Fruit fly (Drosophila melanogaster) whole organism, embryonic: ENCODE data around the gene Sfp78E.

ENCODE experiments used
- B-H2 ChIP-seq: fragments of 200-800 bp; sonication (Bioruptor generic); optimal IDR thresholded peaks from 2 replicates; lab custom pipeline; 2018; ENCODE audit warnings: missing biosample characterization, mild to moderate bottlenecking, missing genetic modification characterization
- Bdp1 ChIP-seq: fragments of 200-800 bp; sonication (Bioruptor generic); optimal IDR thresholded peaks from 3 replicates; lab custom pipeline; 2016; ENCODE audit warnings: missing biosample characterization, missing genetic modification characterization
- CG1024 ChIP-seq: fragments of 200-800 bp; sonication (Bioruptor generic); IDR thresholded peaks from 2 replicates; pipeline ENCODE4 v1.3.6; 2022; ENCODE audit warnings: missing biosample characterization, missing genetic modification characterization
- CG10979 ChIP-seq: fragments of 200-800 bp; sonication (Bioruptor generic); optimal IDR thresholded peaks from 2 replicates; lab custom pipeline; 2018; ENCODE audit warnings: missing biosample characterization, mild to moderate bottlenecking, missing genetic modification characterization, moderate library complexity
- CG11247 ChIP-seq: fragments of 200-800 bp; sonication (Bioruptor generic); IDR thresholded peaks from 2 replicates; pipeline ENCODE4 v1.3.6; 2022; ENCODE audit warnings: missing biosample characterization, missing genetic modification characterization
- CG11456 ChIP-seq: fragments of 200-800 bp; sonication (Bioruptor generic); IDR thresholded peaks from 3 replicates; pipeline ENCODE4 v1.3.6; 2022; ENCODE audit warnings: missing biosample characterization, missing genetic modification characterization
- CG12104 ChIP-seq: fragments of 200-800 bp; sonication (Bioruptor generic); optimal IDR thresholded peaks from 3 replicates; lab custom pipeline; 2016; ENCODE audit warnings: missing biosample characterization, missing genetic modification characterization
- CG12769 ChIP-seq: fragments of 200-800 bp; sonication (Bioruptor generic); optimal IDR thresholded peaks from 2 replicates; lab custom pipeline; 2019; ENCODE audit warnings: missing biosample characterization, mild to moderate bottlenecking, missing genetic modification characterization, moderate library complexity
- CG14667 ChIP-seq: fragments of 200-800 bp; sonication (Bioruptor generic); IDR thresholded peaks from 2 replicates; pipeline ENCODE4 v1.3.6; 2022; ENCODE audit warnings: missing biosample characterization, missing genetic modification characterization
- CG17328 ChIP-seq: fragments of 200-800 bp; sonication (Bioruptor generic); IDR thresholded peaks from 2 replicates; pipeline ENCODE4 v1.3.6; 2022; ENCODE audit warnings: missing biosample characterization, missing genetic modification characterization
- CG2129 ChIP-seq: fragments of 200-800 bp; sonication (Bioruptor generic); IDR thresholded peaks from 2 replicates; pipeline ENCODE4 v1.3.6; 2022; ENCODE audit warnings: missing biosample characterization, missing genetic modification characterization; ENCODE audit not compliant: partially characterized antibody
- CG31224 ChIP-seq: fragments of 200-800 bp; sonication (Bioruptor generic); IDR thresholded peaks from 2 replicates; pipeline ENCODE4 v1.3.6; 2022; ENCODE audit warnings: missing biosample characterization, missing genetic modification characterization
- CG31388 ChIP-seq: fragments of 200-800 bp; sonication (Bioruptor generic); optimal IDR thresholded peaks from 2 replicates; lab custom pipeline; 2016; ENCODE audit warnings: missing biosample characterization, missing genetic modification characterization
- CG42726 ChIP-seq: fragments of 200-800 bp; sonication (Bioruptor generic); IDR thresholded peaks from 2 replicates; pipeline ENCODE4 v1.3.6; 2022; ENCODE audit warnings: missing biosample characterization, missing genetic modification characterization; ENCODE audit not compliant: partially characterized antibody
- CG4424 ChIP-seq: fragments of 200-800 bp; sonication (Bioruptor generic); optimal IDR thresholded peaks from 3 replicates; lab custom pipeline; 2016; ENCODE audit warnings: missing biosample characterization, missing genetic modification characterization
- CG4854 ChIP-seq: fragments of 200-800 bp; sonication (Bioruptor generic); optimal IDR thresholded peaks from 2 replicates; lab custom pipeline; 2016; ENCODE audit warnings: missing biosample characterization, missing genetic modification characterization, inconsistent platforms
- CG5953 ChIP-seq: fragments of 200-800 bp; sonication (Bioruptor generic); IDR thresholded peaks from 2 replicates; pipeline ENCODE4 v1.3.6; 2022; ENCODE audit warnings: missing biosample characterization, missing genetic modification characterization
- CG8388 ChIP-seq: fragments of 200-800 bp; sonication (Bioruptor generic); optimal IDR thresholded peaks from 2 replicates; lab custom pipeline; 2019; ENCODE audit warnings: missing biosample characterization, mild to moderate bottlenecking, missing genetic modification characterization, moderate library complexity
- Camta ChIP-seq: fragments of 200-800 bp; sonication (Bioruptor generic); optimal IDR thresholded peaks from 2 replicates; lab custom pipeline; 2016; ENCODE audit warnings: missing biosample characterization, missing genetic modification characterization
- Deaf1 ChIP-seq: fragments of 200-800 bp; optimal IDR thresholded peaks from 3 replicates; lab custom pipeline; 2019; ENCODE audit warnings: missing biosample characterization, mild to moderate bottlenecking, missing genetic modification characterization, moderate library complexity
- Dfd ChIP-seq, 2 experiments: fragments of >200 bp; optimal IDR thresholded peaks; 2 replicates each; lab custom pipeline; 2017; ENCODE audit warnings: missing biosample characterization in 2 of 2, missing genetic modification characterization in 2 of 2
- Dll ChIP-seq: fragments of 200-800 bp; sonication (Bioruptor generic); IDR thresholded peaks from 4 replicates; pipeline ENCODE4 v1.3.6; 2022; ENCODE audit warnings: missing biosample characterization, missing genetic modification characterization; ENCODE audit not compliant: partially characterized antibody
- Drgx ChIP-seq: fragments of 200-800 bp; sonication (Bioruptor generic); IDR thresholded peaks from 2 replicates; pipeline ENCODE4 v1.3.6; 2022; ENCODE audit warnings: missing biosample characterization, missing genetic modification characterization
- Ets65A ChIP-seq: fragments of 200-800 bp; sonication (Bioruptor generic); peaks from one replicate; lab custom pipeline; 2016; ENCODE audit warnings: missing biosample characterization, missing genetic modification characterization
- Gsc ChIP-seq: fragments of 200-800 bp; sonication (Bioruptor generic); IDR thresholded peaks from 2 replicates; pipeline ENCODE4 v1.3.6; 2022; ENCODE audit warnings: missing biosample characterization, missing genetic modification characterization
- HLH54F ChIP-seq: fragments of 200-800 bp; sonication (Bioruptor generic); optimal IDR thresholded peaks from 3 replicates; lab custom pipeline; 2016; ENCODE audit warnings: missing biosample characterization, missing genetic modification characterization
- Hr3 ChIP-seq: fragments of 200-800 bp; sonication (Bioruptor generic); optimal IDR thresholded peaks from 3 replicates; lab custom pipeline; 2016; ENCODE audit warnings: missing biosample characterization, missing genetic modification characterization
- MTF-1 ChIP-seq: fragments of 200-800 bp; sonication (Bioruptor generic); optimal IDR thresholded peaks from 2 replicates; lab custom pipeline; 2018; ENCODE audit warnings: missing biosample characterization, mild to moderate bottlenecking, missing genetic modification characterization, borderline replicate concordance
- Mad ChIP-seq: fragments of 200-800 bp; sonication (Bioruptor generic); optimal IDR thresholded peaks from 2 replicates; lab custom pipeline; 2016; ENCODE audit warnings: missing biosample characterization, missing genetic modification characterization
- Med ChIP-seq: fragments of 200-800 bp; sonication (Bioruptor generic); peaks from one replicate; lab custom pipeline; 2016; ENCODE audit warnings: missing biosample characterization, missing genetic modification characterization, mild to moderate bottlenecking, inconsistent platforms, moderate library complexity
- Opbp ChIP-seq: fragments of 200-800 bp; sonication (Bioruptor generic); IDR thresholded peaks from 3 replicates; pipeline ENCODE4 v1.3.6; 2022; ENCODE audit warnings: missing biosample characterization, missing genetic modification characterization; ENCODE audit not compliant: partially characterized antibody
- Ravus ChIP-seq: fragments of 200-800 bp; sonication (Bioruptor generic); IDR thresholded peaks from 2 replicates; pipeline ENCODE4 v1.3.6; 2022; ENCODE audit warnings: missing biosample characterization, missing genetic modification characterization
- Rx ChIP-seq: fragments of 200-800 bp; sonication (Bioruptor generic); IDR thresholded peaks from 2 replicates; pipeline ENCODE4 v1.3.6; 2022; ENCODE audit warnings: missing biosample characterization, missing genetic modification characterization
- Usf ChIP-seq: fragments of 200-800 bp; sonication (Bioruptor generic); optimal IDR thresholded peaks from 2 replicates; lab custom pipeline; 2017; ENCODE audit warnings: missing genotype, missing biosample characterization, missing genetic modification characterization
- ac ChIP-seq: fragments of 200-800 bp; sonication (Bioruptor generic); optimal IDR thresholded peaks from 3 replicates; lab custom pipeline; 2017; ENCODE audit warnings: missing biosample characterization, mild to moderate bottlenecking, missing genetic modification characterization
- corto ChIP-seq: fragments of 200-800 bp; sonication (Bioruptor generic); optimal IDR thresholded peaks from 2 replicates; lab custom pipeline; 2016; ENCODE audit warnings: missing biosample characterization, mild to moderate bottlenecking, missing genetic modification characterization, moderate library complexity
- croc ChIP-seq: fragments of 200-800 bp; sonication (Bioruptor generic); conservative IDR thresholded peaks from 3 replicates; pipeline ENCODE4 v1.3.6; 2022; ENCODE audit warnings: missing biosample characterization, missing genetic modification characterization
- crp ChIP-seq, 2 experiments: fragments of 200-800 bp; sonication (Bioruptor generic); optimal IDR thresholded peaks; 2 replicates in 1 of 2; 3 replicates in 1 of 2; lab custom pipeline; 2017; ENCODE audit warnings: missing biosample characterization in 2 of 2, missing genetic modification characterization in 2 of 2, mild to moderate bottlenecking in 1 of 2, moderate library complexity in 1 of 2
- cwo ChIP-seq: fragments of 200-800 bp; sonication (Bioruptor generic); optimal IDR thresholded peaks from 3 replicates; lab custom pipeline; 2017; ENCODE audit warnings: missing biosample characterization, missing genetic modification characterization, mild to moderate bottlenecking, moderate library complexity, missing genetic modification reagents
- fd3F ChIP-seq: fragments of 200-800 bp; sonication (Bioruptor generic); optimal IDR thresholded peaks from 2 replicates; lab custom pipeline; 2018; ENCODE audit warnings: missing biosample characterization, mild to moderate bottlenecking, missing genetic modification characterization, moderate library complexity
- ftz-f1 ChIP-seq: fragments of 200-800 bp; sonication (Bioruptor generic); optimal IDR thresholded peaks from 2 replicates; lab custom pipeline; 2016; ENCODE audit warnings: missing biosample characterization, missing genetic modification characterization
- grn ChIP-seq: fragments of 200-800 bp; sonication (Bioruptor generic); optimal IDR thresholded peaks from 3 replicates; lab custom pipeline; 2017; ENCODE audit warnings: missing biosample characterization, missing genetic modification characterization
- lola ChIP-seq, 3 experiments: fragments of >200 bp in 2 of 3; fragments of 200-800 bp in 1 of 3; sonication (Bioruptor generic) in 1 of 3; optimal IDR thresholded peaks; 2 replicates each; lab custom pipeline; 2017 to 2019; ENCODE audit warnings: missing biosample characterization in 3 of 3, missing genetic modification characterization in 3 of 3, mild to moderate bottlenecking in 1 of 3, moderate library complexity in 1 of 3
- pan ChIP-seq, 4 experiments: fragments of >200 bp in 3 of 4; fragments of 200-800 bp in 1 of 4; sonication (Bioruptor generic) in 1 of 4; optimal IDR thresholded peaks in 3 of 4; IDR thresholded peaks in 1 of 4; 2 replicates each; pipeline versions ENCODE4 v1.3.6 to Lab custom; 2017 to 2022; ENCODE audit warnings: missing biosample characterization in 2 of 4, missing genetic modification characterization in 2 of 4, mixed read lengths in 1 of 4
- sens ChIP-seq: fragments of 200-800 bp; sonication (Bioruptor generic); peaks from one replicate; lab custom pipeline; 2016; ENCODE audit warnings: missing biosample characterization, missing genetic modification characterization
- sima ChIP-seq: fragments of 200-800 bp; sonication (Bioruptor generic); optimal IDR thresholded peaks from 2 replicates; lab custom pipeline; 2016; ENCODE audit warnings: missing biosample characterization, missing genetic modification characterization
- sr ChIP-seq: fragments of 200-800 bp; sonication (Bioruptor generic); IDR thresholded peaks from 3 replicates; pipeline ENCODE4 v1.3.6; 2022; ENCODE audit warnings: missing biosample characterization, missing genetic modification characterization
- unc-4 ChIP-seq: fragments of 200-800 bp; sonication (Bioruptor generic); IDR thresholded peaks from 2 replicates; pipeline ENCODE4 v1.3.6; 2022; ENCODE audit warnings: missing biosample characterization, missing genetic modification characterization; ENCODE audit not compliant: partially characterized antibody
- vvl ChIP-seq: fragments of 200-800 bp; sonication (Bioruptor generic); IDR thresholded peaks from 2 replicates; pipeline ENCODE4 v1.3.6; 2022; ENCODE audit warnings: missing biosample characterization, missing genetic modification characterization
- wdn ChIP-seq: fragments of 200-800 bp; sonication (Bioruptor generic); IDR thresholded peaks from 2 replicates; pipeline ENCODE4 v1.3.6; 2022; ENCODE audit warnings: missing biosample characterization, missing genetic modification characterization
- zen2 ChIP-seq: fragments of 200-800 bp; sonication (Bioruptor generic); IDR thresholded peaks from 3 replicates; pipeline ENCODE4 v1.3.6; 2022; ENCODE audit warnings: missing biosample characterization, missing genetic modification characterization; ENCODE audit not compliant: partially characterized antibody

Gene Sfp78E

DNA sequence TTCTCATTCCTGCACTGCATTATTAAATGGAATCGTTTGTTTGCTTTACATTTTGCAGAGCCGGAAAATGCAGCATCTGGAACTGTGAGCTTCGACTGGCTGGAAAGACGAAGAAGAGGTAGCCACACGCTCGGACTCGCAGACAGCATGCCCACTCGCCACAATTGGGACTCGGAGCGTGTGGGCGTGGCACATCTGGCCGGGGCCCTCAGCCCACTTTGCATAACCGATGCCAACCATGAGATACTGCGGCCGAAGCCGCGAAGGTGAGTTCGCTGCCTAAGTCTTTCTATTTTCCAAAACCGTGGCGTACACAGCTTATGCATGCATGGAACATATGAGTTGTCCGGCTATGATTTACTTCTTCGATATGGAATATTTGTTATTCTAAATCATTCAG lies 31.7 kb downstream of the Sfp78E start:
- TF ChIP-seq Deaf1 (no peak), Rx (GFP tag; lab: Robert Waterston, UW) (no peak), Usf (GFP tag; lab: Kevin White, UChicago) (no peak), fd3F (GFP tag; lab: Kevin White, UChicago) (no peak), CG12769 (peak; percentile 23), CG11247 (peak; percentile 32; the same call in 1 of the 2 replicates), CG4424 (no peak), Ravus (no peak), vvl (GFP tag; lab: Robert Waterston, UW) (peak; percentile 69; the same call in 1 of the 2 replicates), Bdp1 (GFP tag; lab: Kevin White, UChicago) (no peak), CG1024 (GFP tag; lab: Robert Waterston, UW) (no peak), CG42726 (no peak), sens (GFP tag; lab: Kevin White, UChicago) (no peak), crp (GFP tag; optimal IDR thresholded peaks at IDR 0.05; lab: Kevin White, UChicago) (no peak), Drgx (GFP tag; lab: Robert Waterston, UW) (no peak), CG4854 (GFP tag; lab: Kevin White, UChicago) (no peak), CG5953 (GFP tag; lab: Robert Waterston, UW) (no peak), CG11456 (GFP tag; lab: Robert Waterston, UW) (no peak), CG10979 (no peak), Mad (GFP tag; lab: Kevin White, UChicago) (no peak), Gsc (GFP tag; lab: Robert Waterston, UW) (no peak), cwo (no peak), B-H2 (GFP tag; lab: Kevin White, UChicago) (no peak), Med (GFP tag; lab: Kevin White, UChicago) (peak; percentile 11), CG8388 (GFP tag; lab: Kevin White, UChicago) (no peak), MTF-1 (GFP tag; lab: Kevin White, UChicago) (no peak), croc (GFP tag; lab: Robert Waterston, UW) (no peak), lola (GFP tag; optimal IDR thresholded peaks at IDR 0.05; lab: Kevin White, UChicago) (no peak), grn (GFP tag; lab: Kevin White, UChicago) (peak; percentile 3), Ets65A (GFP tag; lab: Kevin White, UChicago) (peak; percentile 10), CG31224 (GFP tag; lab: Robert Waterston, UW) (no peak), sr (GFP tag; lab: Robert Waterston, UW) (peak; percentile 84), Hr3 (GFP tag; lab: Kevin White, UChicago) (no peak), unc-4 (GFP tag; lab: Robert Waterston, UW) (no peak), Dfd (GFP tag; optimal IDR thresholded peaks at IDR 0.05; lab: Kevin White, UChicago) (no peak), sima (GFP tag; lab: Kevin White, UChicago) (no peak), Opbp (GFP tag; lab: Robert Waterston, UW) (0 out of 3 replicates have a peak, but pooled peaks have one; percentile 39), zen2 (GFP tag; lab: Robert Waterston, UW) (no peak), CG31388 (GFP tag; lab: Kevin White, UChicago) (no peak), ac (no peak), pan (optimal IDR thresholded peaks at IDR 0.05; lab: Kevin White, UChicago) (no peak), pan (GFP tag; optimal IDR thresholded peaks at IDR 0.05 in 1 of 2, IDR thresholded peaks at IDR 0.05 in 1 of 2) (no peak), CG12104 (GFP tag; lab: Kevin White, UChicago) (no peak), corto (GFP tag; lab: Kevin White, UChicago) (no peak), CG17328 (GFP tag; lab: Robert Waterston, UW) (no peak), Dll (GFP tag; lab: Robert Waterston, UW) (no peak), ftz-f1 (GFP tag; lab: Kevin White, UChicago) (no peak), CG14667 (GFP tag; lab: Robert Waterston, UW) (no peak), Camta (GFP tag; lab: Kevin White, UChicago) (no peak), HLH54F (GFP tag; lab: Kevin White, UChicago) (no peak), wdn (GFP tag; lab: Robert Waterston, UW) (no peak), CG2129 (GFP tag; lab: Robert Waterston, UW) (no peak)
